Fruit fly (Drosophila melanogaster) whole organism, wandering third instar larva: ENCODE data around the gene dib.

Source experiments
- CG32264 ChIP-seq: fragments of 200-800 bp; sonication (Bioruptor generic); optimal IDR thresholded peaks from 2 replicates; lab custom pipeline; 2016; ENCODE audit warnings: missing biosample characterization, missing genetic modification characterization
- CG9705 ChIP-seq: fragments of 200-800 bp; sonication (Bioruptor generic); optimal IDR thresholded peaks from 2 replicates; lab custom pipeline; 2018; ENCODE audit warnings: missing biosample characterization, mild to moderate bottlenecking, missing genetic modification characterization
- CrebA ChIP-seq: fragments of 200-800 bp; sonication (Bioruptor generic); optimal IDR thresholded peaks from 2 replicates; lab custom pipeline; 2016; ENCODE audit warnings: missing biosample characterization, mild to moderate bottlenecking, missing genetic modification characterization, borderline replicate concordance
- Dfd ChIP-seq: fragments of >200 bp; optimal IDR thresholded peaks from 2 replicates; lab custom pipeline; 2017; ENCODE audit warnings: missing biosample characterization, missing genetic modification characterization
- Dif ChIP-seq: fragments of 200-275, 200-300 bp; sonication (Bioruptor generic); optimal IDR thresholded peaks from 2 replicates; lab custom pipeline; 2018; ENCODE audit warnings: missing biosample characterization, missing genetic modification characterization; ENCODE audit not compliant: partially characterized antibody
- HLH106 ChIP-seq: fragments of 200-800 bp; optimal IDR thresholded peaks from 3 replicates; lab custom pipeline; 2019; ENCODE audit warnings: missing biosample characterization, mild to moderate bottlenecking, missing genetic modification characterization, moderate library complexity
- Hnf4 ChIP-seq: fragments of 200-800 bp; sonication (Bioruptor generic); optimal IDR thresholded peaks from 2 replicates; lab custom pipeline; 2016; ENCODE audit warnings: missing biosample characterization, mild to moderate bottlenecking, missing genetic modification characterization
- Hr78 ChIP-seq: fragments of >200 bp; optimal IDR thresholded peaks from 2 replicates; lab custom pipeline; 2017; ENCODE audit warnings: missing biosample characterization, missing genetic modification characterization
- Hr83 ChIP-seq: fragments of 200-300 bp; sonication (Bioruptor generic); optimal IDR thresholded peaks from 2 replicates; lab custom pipeline; 2016; ENCODE audit warnings: missing biosample characterization, mild to moderate bottlenecking, missing genetic modification characterization, moderate library complexity; ENCODE audit not compliant: poor library complexity, severe bottlenecking
- Jra ChIP-seq: sonication (Bioruptor generic); optimal IDR thresholded peaks from 2 replicates; lab custom pipeline; 2016; ENCODE audit warnings: missing biosample characterization, missing genetic modification characterization
- Mio ChIP-seq: sonication (Bioruptor generic); optimal IDR thresholded peaks from 2 replicates; lab custom pipeline; 2016; ENCODE audit warnings: missing biosample characterization, missing genetic modification characterization
- Myc ChIP-seq: fragments of >200 bp; optimal IDR thresholded peaks from 2 replicates; lab custom pipeline; 2017
- N ChIP-seq: fragments of >200 bp; optimal IDR thresholded peaks from 2 replicates; lab custom pipeline; 2018; ENCODE audit warnings: missing biosample characterization, missing external identifiers, missing genetic modification characterization
- Rel ChIP-seq, 2 experiments: fragments of 200-800 bp; sonication (Bioruptor generic) in 1 of 2; optimal IDR thresholded peaks; 2 replicates in 1 of 2; 3 replicates in 1 of 2; lab custom pipeline; 2016 to 2019; ENCODE audit warnings: mild to moderate bottlenecking in 2 of 2, missing biosample characterization in 2 of 2, missing genetic modification characterization in 2 of 2, moderate library complexity in 1 of 2
- Sp1 ChIP-seq: fragments of 200-800 bp; sonication (Bioruptor generic); optimal IDR thresholded peaks from 3 replicates; lab custom pipeline; 2019; ENCODE audit warnings: missing biosample characterization, mild to moderate bottlenecking, missing genetic modification characterization, moderate library complexity
- Vsx2 ChIP-seq: fragments of 200-300, 225-300 bp; sonication (Bioruptor generic); optimal IDR thresholded peaks from 2 replicates; lab custom pipeline; 2018; ENCODE audit warnings: missing biosample characterization, missing genetic modification characterization; ENCODE audit not compliant: partially characterized antibody
- br ChIP-seq: fragments of 200-800 bp; sonication (Bioruptor generic); optimal IDR thresholded peaks from 2 replicates; lab custom pipeline; 2016; ENCODE audit warnings: missing biosample characterization, missing genetic modification characterization
- brk ChIP-seq: fragments of 200-800 bp; sonication (Bioruptor generic); optimal IDR thresholded peaks from 2 replicates; lab custom pipeline; 2016; ENCODE audit warnings: missing biosample characterization, mild to moderate bottlenecking, missing genetic modification characterization
- dmrt93B ChIP-seq: fragments of 200-800 bp; sonication (Bioruptor generic); optimal IDR thresholded peaks from 2 replicates; lab custom pipeline; 2018; ENCODE audit warnings: missing biosample characterization, mild to moderate bottlenecking, missing genetic modification characterization
- dsf ChIP-seq: sonication (Bioruptor generic); optimal IDR thresholded peaks from 2 replicates; lab custom pipeline; 2016; ENCODE audit warnings: missing biosample characterization, missing genetic modification characterization, borderline replicate concordance
- ey ChIP-seq: fragments of 200-800 bp; sonication (Bioruptor generic); optimal IDR thresholded peaks from 2 replicates; lab custom pipeline; 2016; ENCODE audit warnings: missing biosample characterization, missing genetic modification characterization
- foxo ChIP-seq, 2 experiments: fragments of 200-800 bp; sonication (Bioruptor generic); optimal IDR thresholded peaks; 2 replicates in 1 of 2; 3 replicates in 1 of 2; lab custom pipeline; 2016 to 2017; ENCODE audit warnings: missing biosample characterization in 2 of 2, missing genetic modification characterization in 2 of 2
- fru ChIP-seq: fragments of 200-800 bp; sonication (Bioruptor generic); optimal IDR thresholded peaks from 3 replicates; lab custom pipeline; 2016; ENCODE audit warnings: missing biosample characterization, mild to moderate bottlenecking, missing genetic modification characterization
- h ChIP-seq: fragments of 200-800 bp; sonication (Bioruptor generic); optimal IDR thresholded peaks from 3 replicates; lab custom pipeline; 2016; ENCODE audit warnings: missing biosample characterization, mild to moderate bottlenecking, missing genetic modification characterization
- jim ChIP-seq: fragments of 175-275, 200-325 bp; sonication (Bioruptor generic); optimal IDR thresholded peaks from 2 replicates; lab custom pipeline; 2016; ENCODE audit warnings: missing biosample characterization, mild to moderate bottlenecking, missing genetic modification characterization
- pan ChIP-seq: fragments of >200 bp; optimal IDR thresholded peaks from 2 replicates; lab custom pipeline; 2017
- psq ChIP-seq: fragments of 200-800 bp; sonication (Bioruptor generic); optimal IDR thresholded peaks from 3 replicates; lab custom pipeline; 2017; ENCODE audit warnings: missing biosample characterization, mild to moderate bottlenecking, missing genetic modification characterization, moderate library complexity
- rgr ChIP-seq: fragments of 200-800 bp; sonication (Bioruptor generic); optimal IDR thresholded peaks from 3 replicates; lab custom pipeline; 2016; ENCODE audit warnings: missing biosample characterization, mild to moderate bottlenecking, missing genetic modification characterization
- sage ChIP-seq: fragments of 200-800 bp; sonication (Bioruptor generic); optimal IDR thresholded peaks from 2 replicates; lab custom pipeline; 2016; ENCODE audit warnings: missing biosample characterization, mild to moderate bottlenecking, missing genetic modification characterization
- sv ChIP-seq: fragments of 200-800 bp; sonication (Bioruptor generic); optimal IDR thresholded peaks from 3 replicates; lab custom pipeline; 2016; ENCODE audit warnings: missing biosample characterization, missing genetic modification characterization
- usp ChIP-seq: fragments of >200 bp; optimal IDR thresholded peaks from 2 replicates; lab custom pipeline; 2017; ENCODE audit warnings: missing biosample characterization, missing genetic modification characterization
- woc ChIP-seq: sonication (Bioruptor generic); optimal IDR thresholded peaks from 2 replicates; lab custom pipeline; 2016; ENCODE audit warnings: missing biosample characterization, mild to moderate bottlenecking, missing genetic modification characterization

dib gene

DNA sequence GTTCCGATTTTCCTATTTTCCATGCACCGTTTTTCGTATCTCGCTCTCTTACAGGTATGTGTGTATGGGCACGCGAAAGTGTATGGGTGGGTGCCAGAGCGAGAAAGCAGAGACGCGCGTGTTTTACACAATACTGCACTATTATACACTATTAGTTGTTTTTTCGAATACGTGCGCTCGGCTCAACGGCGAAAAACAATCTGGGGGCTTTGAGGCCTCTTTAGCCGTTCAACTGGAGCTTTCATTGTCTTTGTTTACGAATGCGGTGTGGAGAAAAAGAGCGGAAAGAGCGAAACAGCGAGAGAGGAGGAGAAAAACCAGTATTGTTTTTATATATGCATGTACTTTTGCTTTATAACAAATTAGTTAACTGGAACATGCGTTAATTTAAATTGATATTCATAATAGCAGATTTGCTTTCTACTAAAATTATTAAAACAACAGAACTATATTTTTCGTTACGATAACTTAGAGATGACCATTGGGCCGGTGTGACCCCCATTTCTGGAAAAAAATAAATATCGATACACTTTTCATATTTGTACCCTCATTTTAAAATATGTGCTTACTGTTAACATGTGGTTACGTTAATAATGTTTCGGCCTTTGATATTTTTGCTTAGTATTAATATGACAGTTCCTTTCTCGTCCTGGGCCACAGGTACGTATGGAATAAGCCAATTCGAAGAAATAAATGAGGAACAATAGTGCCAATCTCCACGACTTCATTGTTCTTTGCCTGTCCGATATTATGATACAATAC is 40.6 kb downstream of the dib start, which contains the start of gene CG14995:
Gene CG14995, minus strand, starts transcription at position 761 of the 762 bp plus-strand sequence.
- no peak for TF ChIP-seq br (GFP tag; lab: Kevin White, UChicago)
- TF ChIP-seq Hr78: no peak
- no peak for TF ChIP-seq CG32264
- no peak for TF ChIP-seq sv (GFP tag; lab: Kevin White, UChicago)
- TF ChIP-seq Mio: no peak
- TF ChIP-seq dmrt93B (GFP tag; lab: Kevin White, UChicago): no peak
- peak; percentile 40 for TF ChIP-seq sage
- no peak for TF ChIP-seq rgr
- TF ChIP-seq CrebA: no peak
- no peak for TF ChIP-seq HLH106 (tag; lab: Kevin White, UChicago)
- TF ChIP-seq brk (GFP tag; lab: Kevin White, UChicago): peak; percentile 13
- no peak for TF ChIP-seq woc (GFP tag; lab: Kevin White, UChicago)
- no peak for TF ChIP-seq foxo (GFP tag; optimal IDR thresholded peaks at IDR 0.05; lab: Kevin White, UChicago)
- no peak for TF ChIP-seq N (GFP tag; lab: Kevin White, UChicago)
- TF ChIP-seq Myc (lab: Kevin White, UChicago): no peak
- peak; percentile 17 for TF ChIP-seq Hnf4 (GFP tag; lab: Kevin White, UChicago)
- no peak for TF ChIP-seq Vsx2 (GFP tag; lab: Kevin White, UChicago)
- no peak for TF ChIP-seq dsf (GFP tag; lab: Kevin White, UChicago)
- no peak for TF ChIP-seq h (GFP tag; lab: Kevin White, UChicago)
- peak; percentile 21 for TF ChIP-seq Dif (GFP tag; lab: Kevin White, UChicago)
- no peak for TF ChIP-seq Hr83
- peak; percentile 88 for TF ChIP-seq psq (GFP tag; lab: Kevin White, UChicago)
- TF ChIP-seq usp (GFP tag; lab: Kevin White, UChicago): no peak
- TF ChIP-seq pan (lab: Kevin White, UChicago): no peak
- no peak for TF ChIP-seq Rel (GFP tag; optimal IDR thresholded peaks at IDR 0.05; lab: Kevin White, UChicago)
- peak; percentile 51 for TF ChIP-seq Rel (tag; optimal IDR thresholded peaks at IDR 0.05; lab: Kevin White, UChicago)
- no peak for TF ChIP-seq ey
- TF ChIP-seq CG9705 (GFP tag; lab: Kevin White, UChicago): no peak
- TF ChIP-seq Jra: no peak
- TF ChIP-seq fru (GFP tag; lab: Kevin White, UChicago): no peak
- peak; percentile 31 for TF ChIP-seq Sp1

DNA sequence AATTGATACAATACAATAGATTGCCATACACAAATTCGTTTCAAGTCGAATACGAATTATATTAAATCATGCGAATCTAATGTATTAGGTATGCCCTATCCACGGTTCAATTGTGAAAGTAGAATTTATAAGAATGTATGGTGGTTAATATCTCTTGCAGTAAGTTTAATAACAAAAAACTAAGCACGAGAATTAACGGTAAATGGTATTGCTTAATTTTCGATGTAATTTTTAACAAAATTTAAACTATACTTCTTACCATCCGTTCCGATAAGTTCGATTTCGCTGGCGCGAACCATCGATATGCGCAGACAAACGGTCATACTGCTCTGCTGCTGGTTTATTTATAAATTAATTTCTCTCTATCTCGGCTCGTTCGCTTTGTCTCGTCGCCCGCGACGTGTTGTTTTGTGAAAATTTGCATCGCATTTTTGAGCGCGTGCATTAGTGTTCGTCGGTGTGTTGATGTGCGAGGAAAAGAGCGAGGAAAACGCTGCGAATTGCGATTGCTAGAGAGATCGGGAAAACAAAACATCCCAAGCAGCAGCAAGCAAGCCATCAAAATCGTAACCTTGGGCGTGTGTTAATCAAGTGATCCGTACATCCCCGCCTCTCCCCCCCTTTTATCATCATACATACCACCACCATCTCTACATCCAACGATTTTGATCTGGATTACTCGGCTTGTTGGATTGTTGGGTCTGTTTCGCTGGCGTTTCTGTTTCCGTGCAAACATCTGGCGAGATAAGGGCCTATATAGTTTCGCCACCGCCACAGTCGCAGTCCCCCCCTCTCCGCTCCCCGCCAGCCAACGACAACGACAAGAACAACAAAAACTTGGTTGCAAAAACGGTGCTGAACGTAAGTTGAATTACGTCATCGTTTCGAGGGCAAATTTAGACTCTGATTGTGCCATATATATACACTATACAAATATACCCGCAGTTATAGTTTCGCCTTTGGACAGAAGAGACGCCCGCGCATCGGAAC is 41.5 kb downstream of the dib start, which contains the start of gene Fit1:
Gene Fit1, plus strand, starts transcription at position 307 of the 990 bp plus-strand sequence.
- TF ChIP-seq br (GFP tag; lab: Kevin White, UChicago) (peak; percentile 23), Sp1 (peak; percentile 12), Rel (GFP tag; optimal IDR thresholded peaks at IDR 0.05; lab: Kevin White, UChicago) (no peak), Rel (tag; optimal IDR thresholded peaks at IDR 0.05; lab: Kevin White, UChicago) (peak; percentile 55), jim (no peak)

DNA sequence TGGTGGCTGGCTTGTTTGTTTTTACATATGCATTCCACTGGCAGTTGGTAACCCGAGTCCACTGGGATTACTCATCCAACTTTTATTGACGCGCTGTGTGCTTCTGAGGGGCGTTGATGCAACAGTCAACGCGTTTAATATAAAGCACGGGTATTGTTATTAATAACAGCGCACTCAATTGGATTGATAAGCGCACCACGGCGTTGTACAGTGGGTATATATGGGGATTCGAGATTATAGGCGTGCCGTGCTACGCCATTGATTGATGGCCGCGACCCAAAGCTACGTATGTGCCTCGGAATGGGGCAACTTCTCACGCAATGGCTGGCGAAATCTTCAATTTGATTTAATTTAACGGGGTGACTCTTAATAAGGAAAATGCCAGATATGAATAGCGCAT is 45.0 kb downstream of the dib start:
- TF ChIP-seq Jra: peak; percentile 42
- TF ChIP-seq HLH106 (tag; lab: Kevin White, UChicago): no peak
- TF ChIP-seq sage: no peak
- TF ChIP-seq Dfd: no peak
- peak; percentile 32 for TF ChIP-seq Rel (GFP tag; optimal IDR thresholded peaks at IDR 0.05; lab: Kevin White, UChicago)
- TF ChIP-seq Rel (tag; optimal IDR thresholded peaks at IDR 0.05; lab: Kevin White, UChicago): peak; percentile 6
